Worm (Caenorhabditis elegans): ENCODE measurements around the gene Y53G8AR.9.

Y53G8AR.9 gene

DNA sequence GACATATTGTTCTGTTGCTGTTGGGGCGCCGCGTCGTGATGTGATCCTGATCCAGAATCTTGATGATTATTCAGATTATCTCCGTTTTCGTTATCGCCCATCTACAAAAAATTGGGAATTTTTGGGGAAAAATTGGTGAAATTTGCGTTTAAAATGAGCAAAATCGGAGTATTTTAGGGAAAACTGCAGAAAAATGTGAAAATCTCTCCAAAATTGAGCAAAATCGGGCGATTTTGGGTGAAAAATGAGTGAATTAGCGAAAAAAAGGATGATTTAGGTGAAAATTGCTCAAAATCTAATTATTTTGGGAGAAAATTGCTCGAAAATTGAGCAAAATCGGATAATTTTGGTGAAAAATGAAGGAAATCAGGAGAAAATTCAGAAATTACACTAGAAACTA is at the start of gene Y53G8AR.9:
Y53G8AR.9 (minus strand) TSS at position 101 of the 400 bp plus-strand sequence.
- TF ChIP-seq Y56A3A.18 (GFP tag; IDR thresholded peaks at IDR 0.05) = no peak
- TF ChIP-seq nhr-80 (tag; optimal IDR thresholded peaks at IDR 0.05) = no peak
- TF ChIP-seq madf-6 (GFP tag; IDR thresholded peaks at IDR 0.05) = no peak
- no peak for TF ChIP-seq pbrm-1 (GFP tag; IDR thresholded peaks at IDR 0.05)
- no peak for TF ChIP-seq tbp1 (GFP tag; optimal IDR thresholded peaks at IDR 0.05)
- no peak for TF ChIP-seq snpc-3.4 (tag; optimal IDR thresholded peaks at IDR 0.05)
- TF ChIP-seq B0261.1 (tag; optimal IDR thresholded peaks at IDR 0.05) = no peak
- TF ChIP-seq madf-10 (tag; optimal IDR thresholded peaks at IDR 0.05) = no peak
- TF ChIP-seq Y53F4B.3 (GFP tag; IDR thresholded peaks at IDR 0.05) = no peak
- no peak for TF ChIP-seq B0019.2 (GFP tag; conservative IDR thresholded peaks at IDR 0.05)

DNA sequence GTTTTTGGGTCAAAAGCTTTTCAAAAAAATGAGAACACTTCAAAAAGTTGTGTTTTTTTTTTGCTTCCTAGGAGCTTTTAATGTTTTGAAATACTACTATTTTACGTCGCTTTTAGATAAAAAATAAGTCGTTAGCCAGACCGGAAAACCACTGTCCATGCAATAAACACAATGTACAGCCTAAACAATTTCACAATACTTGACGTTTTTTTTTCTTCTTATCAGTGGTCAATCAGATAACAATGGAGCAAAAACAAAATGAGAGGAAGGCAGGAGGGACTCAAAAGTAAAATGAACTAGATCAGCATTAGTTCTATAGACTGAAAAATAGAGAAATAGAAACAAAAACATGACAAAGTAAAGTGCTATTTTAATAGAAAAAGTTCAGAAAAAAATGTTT is 49.7 kb upstream of the Y53G8AR.9 start:
- TF ChIP-seq F39B2.1 (GFP tag; IDR thresholded peaks at IDR 0.05) (no peak), madf-10 (tag; optimal IDR thresholded peaks at IDR 0.05) (no peak), cebp-1 (GFP tag; IDR thresholded peaks at IDR 0.05) (no peak; the same call in 1 of the 2 replicates), cebp-1 (tag; optimal IDR thresholded peaks at IDR 0.05) (peak; percentile 58), F23B12.7 (tag; optimal IDR thresholded peaks at IDR 0.05; ENCODE audit: insufficient read depth) (no peak), pha-4 (tag; optimal IDR thresholded peaks at IDR 0.05) (no peak)

DNA sequence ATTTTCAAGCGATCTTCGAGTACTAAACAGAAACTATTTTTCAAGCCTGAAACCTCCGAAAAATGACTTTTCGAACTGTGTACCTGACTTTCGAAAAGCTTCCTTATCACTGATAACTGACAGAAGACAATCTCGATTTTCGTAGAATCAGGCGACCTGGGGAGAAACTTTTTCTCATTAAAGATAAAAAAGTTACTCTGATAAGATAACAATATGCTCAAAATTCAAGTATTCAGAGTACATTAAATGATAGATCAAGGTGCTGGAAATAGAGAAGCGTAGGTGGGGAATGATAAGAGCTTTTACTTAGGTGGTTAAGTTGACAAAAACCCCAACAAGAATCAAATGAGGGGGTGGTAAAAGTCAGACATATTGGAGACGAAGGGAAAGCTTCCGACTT is 49.0 kb upstream of the Y53G8AR.9 start, which contains the start of gene prk-2:
prk-2 (minus strand) TSS at position 156 of the 400 bp plus-strand sequence.
- TF ChIP-seq atf-7 (tag; optimal IDR thresholded peaks at IDR 0.05) (peak; percentile 13), bed-2 (GFP tag; IDR thresholded peaks at IDR 0.05) (no peak), nhr-90 (tag; optimal IDR thresholded peaks at IDR 0.05) (no peak), dox-1 (GFP tag; IDR thresholded peaks at IDR 0.05) (no peak), nfya-1 (tag; optimal IDR thresholded peaks at IDR 0.05; ENCODE audit: borderline replicate concordance, insufficient read depth) (no peak), tbp1 (GFP tag; optimal IDR thresholded peaks at IDR 0.05) (no peak), egrh-3 (GFP tag; IDR thresholded peaks at IDR 0.05) (no peak), lin-26 (GFP tag; IDR thresholded peaks at IDR 0.05) (no peak), K12H6.12 (tag; optimal IDR thresholded peaks at IDR 0.05) (no peak), ets-4 (GFP tag; optimal IDR thresholded peaks at IDR 0.05) (no peak), ceh-58 (GFP tag; IDR thresholded peaks at IDR 0.05) (no peak), nhr-27 (tag; optimal IDR thresholded peaks at IDR 0.05) (no peak), F39B2.1 (GFP tag; IDR thresholded peaks at IDR 0.05) (no peak), C17E4.6 (GFP tag; IDR thresholded peaks at IDR 0.05) (no peak), nhr-80 (tag; optimal IDR thresholded peaks at IDR 0.05) (peak; percentile 90), F55B11.4 (tag; optimal IDR thresholded peaks at IDR 0.05; ENCODE audit: borderline replicate concordance, insufficient read depth) (no peak), sptf-2 (GFP tag; optimal IDR thresholded peaks at IDR 0.05) (no peak)

DNA sequence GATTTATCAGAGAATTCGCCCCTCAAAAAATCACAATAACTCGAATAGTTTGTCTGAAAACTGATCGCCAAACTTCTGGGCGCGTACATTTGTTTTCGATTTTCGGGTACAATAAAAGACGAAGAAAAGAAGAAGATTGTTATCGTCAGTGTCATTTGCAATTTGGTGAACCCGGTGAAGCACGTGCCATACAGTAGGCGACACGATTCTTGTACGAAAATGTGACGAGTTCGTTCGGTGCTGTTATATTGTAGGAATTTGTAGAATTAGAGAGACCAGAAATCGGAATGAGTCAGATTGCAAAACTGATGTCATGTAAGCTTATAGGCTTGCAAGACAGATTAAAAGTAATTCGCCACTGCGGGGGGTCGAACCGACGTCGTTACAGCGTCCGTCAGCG is 46.7 kb upstream of the Y53G8AR.9 start:
- TF ChIP-seq xnd-1 (tag; optimal IDR thresholded peaks at IDR 0.05) (no peak), F37B4.10 (GFP tag; IDR thresholded peaks at IDR 0.05) (no peak), hmg-1.2 (GFP tag; IDR thresholded peaks at IDR 0.05) (no peak), dox-1 (GFP tag; IDR thresholded peaks at IDR 0.05) (no peak), ztf-28 (GFP tag; IDR thresholded peaks at IDR 0.05) (no peak), K11D2.4 (GFP tag; IDR thresholded peaks at IDR 0.05) (no peak), akir-1 (GFP tag; optimal IDR thresholded peaks at IDR 0.05) (no peak), Y53F4B.3 (GFP tag; IDR thresholded peaks at IDR 0.05) (no peak), hrde-1 (tag; optimal IDR thresholded peaks at IDR 0.05; ENCODE audit: borderline replicate concordance) (no peak), lsy-27 (tag; optimal IDR thresholded peaks at IDR 0.05; ENCODE audit: borderline replicate concordance, insufficient read depth) (no peak), B0035.1 (tag; optimal IDR thresholded peaks at IDR 0.05) (no peak), hsf-1 (GFP tag; IDR thresholded peaks at IDR 0.05) (no peak)
